Worm (Caenorhabditis elegans): ENCODE results near the gene nhx-4.

- TF ChIP-seq ztf-25 (GFP tag; IDR thresholded peaks at IDR 0.05) (no peak), F37B4.10 (GFP tag; IDR thresholded peaks at IDR 0.05) (no peak), mcd-1 (GFP tag; IDR thresholded peaks at IDR 0.05) (no peak), F49E8.2 (tag; optimal IDR thresholded peaks at IDR 0.05; ENCODE audit: insufficient read depth) (no peak), nhr-90 (tag; optimal IDR thresholded peaks at IDR 0.05) (no peak)
Observed at ce11 chrX:6905581-6905980, 8.5 kb upstream of the nhx-4 start.

Measured in whole organism, young adult.